Worm (Caenorhabditis elegans) whole organism, mixed stage, embryonic: ENCODE data around the gene ZK896.4.

Source experiments
- bed-3 ChIP-seq: fragments of 200-800 bp; sonication (Bioruptor generic); optimal IDR thresholded peaks from 3 replicates; lab custom pipeline; 2018; ENCODE audit warnings: mild to moderate bottlenecking, missing genetic modification characterization, moderate library complexity, missing compliant biosample characterization
- ceh-39 ChIP-seq: fragments of 150-350 bp; optimal IDR thresholded peaks from 2 replicates; lab custom pipeline; 2014; ENCODE audit warnings: missing biosample characterization, missing genetic modification characterization
- drap-1 ChIP-seq: fragments of 200-800 bp; sonication (Bioruptor generic); optimal IDR thresholded peaks from 3 replicates; lab custom pipeline; 2018; ENCODE audit warnings: mild to moderate bottlenecking, missing genetic modification characterization, missing compliant biosample characterization
- lin-13 ChIP-seq: fragments of 150-350 bp; optimal IDR thresholded peaks from 2 replicates; lab custom pipeline; 2014; ENCODE audit warnings: missing biosample characterization, missing genetic modification characterization
- mab-5 ChIP-seq: fragments of 150-350 bp; optimal IDR thresholded peaks from 2 replicates; lab custom pipeline; 2014; ENCODE audit warnings: missing biosample characterization, missing genetic modification characterization
- nhr-237 ChIP-seq: fragments of 150-350 bp; optimal IDR thresholded peaks from 2 replicates; lab custom pipeline; 2014; ENCODE audit warnings: missing biosample characterization, missing genetic modification characterization
- nhr-28 ChIP-seq: fragments of 150-350 bp; optimal IDR thresholded peaks from 2 replicates; lab custom pipeline; 2014; ENCODE audit warnings: missing biosample characterization, missing genetic modification characterization
- nhr-76 ChIP-seq: sonication (generic microtip); optimal IDR thresholded peaks from 2 replicates; lab custom pipeline; 2017; ENCODE audit warnings: missing biosample characterization, missing genetic modification characterization
- sem-2 ChIP-seq: fragments of 200-800 bp; sonication (Bioruptor generic); optimal IDR thresholded peaks from 2 replicates; lab custom pipeline; 2018; ENCODE audit warnings: mild to moderate bottlenecking, missing genetic modification characterization, missing compliant biosample characterization
- snpc-4 ChIP-seq: fragments of 150-350 bp; optimal IDR thresholded peaks from 2 replicates; lab custom pipeline; 2014; ENCODE audit warnings: missing biosample characterization, missing genetic modification characterization
- sptf-1 ChIP-seq: sonication (generic microtip); optimal IDR thresholded peaks from 2 replicates; lab custom pipeline; 2017; ENCODE audit warnings: mild to moderate bottlenecking, missing genetic modification characterization, moderate library complexity, missing compliant biosample characterization
- unc-62 ChIP-seq: fragments of 150-350 bp; optimal IDR thresholded peaks from 2 replicates; lab custom pipeline; 2014; ENCODE audit warnings: missing biosample characterization, missing genetic modification reagents, missing genetic modification characterization

DNA sequence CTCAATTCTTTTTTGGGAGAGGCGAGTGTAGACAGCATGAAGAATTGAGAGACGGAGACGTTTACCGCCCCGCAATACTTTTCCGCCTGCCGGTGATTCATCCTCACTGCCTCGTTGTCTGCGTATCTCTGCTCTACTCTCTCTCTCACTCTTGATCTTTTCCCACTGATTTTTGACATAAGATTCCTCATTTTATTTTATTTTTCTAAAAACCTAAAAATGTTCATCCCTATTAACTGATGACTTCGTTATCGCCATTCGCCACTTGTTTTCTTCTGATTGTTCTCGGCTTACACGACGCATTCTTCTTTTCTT, 48.7 kb downstream of the ZK896.4 start:
- no peak for TF ChIP-seq mab-5
- TF ChIP-seq nhr-237 (tag; lab: Kevin White, UChicago), result no peak
- TF ChIP-seq nhr-28 (tag; lab: Kevin White, UChicago), result no peak
- no peak for TF ChIP-seq lin-13 (tag; lab: Kevin White, UChicago)
- no peak for TF ChIP-seq nhr-76 (tag; lab: Kevin White, UChicago)
- no peak for TF ChIP-seq bed-3 (GFP tag; lab: Kevin White, UChicago)
- no peak for TF ChIP-seq drap-1
- TF ChIP-seq snpc-4 (tag; lab: Kevin White, UChicago), result no peak
- TF ChIP-seq sem-2, result no peak
- TF ChIP-seq unc-62 (GFP tag; lab: Kevin White, UChicago), result no peak
- no peak for TF ChIP-seq ceh-39
- no peak for TF ChIP-seq sptf-1 (tag; lab: Kevin White, UChicago)
